Worm (Caenorhabditis elegans) whole organism, L3 larva: ENCODE data around the gene srw-117.
"Not testable (repeated sequence)": the region's sequence is repeated elsewhere in the genome, so short reads cannot be mapped to it uniquely, and the experiment has no call there.

Experiments used
- R02D3.7 ChIP-seq: fragments of 150-350 bp; optimal IDR thresholded peaks from 2 replicates; lab custom pipeline; 2014; ENCODE audit warnings: missing biosample characterization, missing genetic modification characterization
- ZK546.5 ChIP-seq: sonication (generic microtip); optimal IDR thresholded peaks from 2 replicates; lab custom pipeline; 2017; ENCODE audit warnings: missing biosample characterization, missing genetic modification characterization
- ceh-16 ChIP-seq: sonication (generic microtip); optimal IDR thresholded peaks from 2 replicates; lab custom pipeline; 2017; ENCODE audit warnings: missing biosample characterization, missing genetic modification characterization
- ceh-28 ChIP-seq: fragments of 150-350 bp; optimal IDR thresholded peaks from 2 replicates; lab custom pipeline; 2014; ENCODE audit warnings: missing biosample characterization, missing genetic modification reagents, missing genetic modification characterization
- ceh-82 ChIP-seq: fragments of 150-350 bp; optimal IDR thresholded peaks from 2 replicates; lab custom pipeline; 2014; ENCODE audit warnings: missing biosample characterization, missing genetic modification characterization
- ceh-9 ChIP-seq: sonication (generic microtip); optimal IDR thresholded peaks from 2 replicates; lab custom pipeline; 2018; ENCODE audit warnings: missing biosample characterization, missing genetic modification characterization
- daf-12 ChIP-seq: fragments of 150-350 bp; optimal IDR thresholded peaks from 2 replicates; lab custom pipeline; 2014; ENCODE audit warnings: missing biosample characterization, missing genetic modification reagents, missing genetic modification characterization
- elt-1 ChIP-seq: fragments of 150-350 bp; optimal IDR thresholded peaks from 2 replicates; lab custom pipeline; 2014; ENCODE audit warnings: missing biosample characterization, missing genetic modification characterization
- elt-2 ChIP-seq: sonication (generic microtip); optimal IDR thresholded peaks from 2 replicates; lab custom pipeline; 2016; ENCODE audit warnings: missing genetic modification reagents, mild to moderate bottlenecking, missing genetic modification characterization, missing compliant biosample characterization
- elt-3 ChIP-seq, 3 experiments: fragments of 150-350 bp in 1 of 3; sonication (generic microtip) in 2 of 3; optimal IDR thresholded peaks; 2 replicates in 2 of 3; 4 replicates in 1 of 3; lab custom pipeline; 2014 to 2017; ENCODE audit warnings: missing biosample characterization in 3 of 3, missing genetic modification characterization in 3 of 3
- eor-1 ChIP-seq, 2 experiments: fragments of 150-350 bp; optimal IDR thresholded peaks; 2 replicates each; lab custom pipeline; 2014 to 2018; ENCODE audit warnings: missing biosample characterization in 2 of 2, missing genetic modification characterization in 2 of 2
- fkh-10 ChIP-seq: sonication (generic microtip); optimal IDR thresholded peaks from 2 replicates; lab custom pipeline; 2017; ENCODE audit warnings: missing biosample characterization, missing genetic modification reagents, missing genetic modification characterization
- fkh-2 ChIP-seq: fragments of 150-350 bp; optimal IDR thresholded peaks from 2 replicates; lab custom pipeline; 2014; ENCODE audit warnings: missing biosample characterization, missing genetic modification reagents, missing genetic modification characterization
- fos-1 ChIP-seq: fragments of 150-350 bp; optimal IDR thresholded peaks from 2 replicates; lab custom pipeline; 2014; ENCODE audit warnings: missing biosample characterization, missing genetic modification characterization
- jun-1 ChIP-seq: fragments of 150-350 bp; optimal IDR thresholded peaks from 2 replicates; lab custom pipeline; 2014; ENCODE audit warnings: missing biosample characterization, missing genetic modification reagents, missing genetic modification characterization
- lin-15B ChIP-seq: fragments of 150-350 bp; optimal IDR thresholded peaks from 2 replicates; lab custom pipeline; 2014; ENCODE audit warnings: missing biosample characterization, missing genetic modification characterization
- lsy-12 ChIP-seq: sonication (generic microtip); optimal IDR thresholded peaks from 2 replicates; lab custom pipeline; 2016; ENCODE audit warnings: mild to moderate bottlenecking, missing genetic modification characterization, missing compliant biosample characterization
- mml-1 ChIP-seq: fragments of 150-350 bp; sonication (generic microtip); optimal IDR thresholded peaks from 3 replicates; lab custom pipeline; 2014; ENCODE audit warnings: missing biosample characterization, missing genetic modification characterization
- nfya-1 ChIP-seq: sonication (generic microtip); optimal IDR thresholded peaks from 2 replicates; lab custom pipeline; 2017; ENCODE audit warnings: missing genetic modification characterization, mild to moderate bottlenecking, missing compliant biosample characterization, antibody characterized with exemption, moderate library complexity; ENCODE audit not compliant: insufficient read depth
- nhr-11 ChIP-seq: fragments of 150-350 bp; optimal IDR thresholded peaks from 2 replicates; lab custom pipeline; 2014; ENCODE audit warnings: missing biosample characterization, missing genetic modification characterization
- nhr-12 ChIP-seq: fragments of 150-350 bp; optimal IDR thresholded peaks from 2 replicates; lab custom pipeline; 2014; ENCODE audit warnings: missing biosample characterization, missing genetic modification characterization
- nhr-23 ChIP-seq: fragments of 150-350 bp; optimal IDR thresholded peaks from 2 replicates; lab custom pipeline; 2014; ENCODE audit warnings: missing biosample characterization, missing genetic modification reagents, missing genetic modification characterization
- nhr-25 ChIP-seq: sonication (generic microtip); optimal IDR thresholded peaks from 2 replicates; lab custom pipeline; 2017; ENCODE audit warnings: missing biosample characterization, missing genetic modification characterization
- nhr-28 ChIP-seq: fragments of 150-350 bp; optimal IDR thresholded peaks from 2 replicates; lab custom pipeline; 2014; ENCODE audit warnings: missing biosample characterization, missing genetic modification characterization
- nhr-67 ChIP-seq: fragments of 150-350 bp; optimal IDR thresholded peaks from 2 replicates; lab custom pipeline; 2014; ENCODE audit warnings: missing biosample characterization, missing genetic modification characterization
- nhr-77 ChIP-seq: fragments of 150-350 bp; optimal IDR thresholded peaks from 2 replicates; lab custom pipeline; 2014; ENCODE audit warnings: missing biosample characterization, missing genetic modification characterization
- pha-4 ChIP-seq: fragments of 150-350 bp; optimal IDR thresholded peaks from 2 replicates; lab custom pipeline; 2014; ENCODE audit warnings: missing biosample characterization, missing genetic modification reagents, missing genetic modification characterization
- sea-2 ChIP-seq: fragments of 150-350 bp; sonication (generic microtip); optimal IDR thresholded peaks from 4 replicates; lab custom pipeline; 2014; ENCODE audit warnings: missing biosample characterization, missing genetic modification reagents, missing genetic modification characterization
- skn-1 ChIP-seq: fragments of 150-350 bp; optimal IDR thresholded peaks from 2 replicates; lab custom pipeline; 2014; ENCODE audit warnings: missing biosample characterization, missing genetic modification characterization
- snpc-4 ChIP-seq: fragments of 150-350 bp; optimal IDR thresholded peaks from 2 replicates; lab custom pipeline; 2014; ENCODE audit warnings: missing biosample characterization, missing genetic modification characterization
- tbx-2 ChIP-seq: sonication (generic microtip); optimal IDR thresholded peaks from 2 replicates; lab custom pipeline; 2016; ENCODE audit warnings: mild to moderate bottlenecking, missing genetic modification characterization, missing compliant biosample characterization
- unc-39 ChIP-seq: sonication (generic microtip); optimal IDR thresholded peaks from 4 replicates; lab custom pipeline; 2017; ENCODE audit warnings: missing biosample characterization, missing genetic modification characterization
- unc-62 ChIP-seq: fragments of 150-350 bp; sonication (generic microtip); optimal IDR thresholded peaks from 4 replicates; lab custom pipeline; 2014; ENCODE audit warnings: missing biosample characterization, missing genetic modification reagents, missing genetic modification characterization
- zag-1 ChIP-seq: fragments of 150-350 bp; optimal IDR thresholded peaks from 2 replicates; lab custom pipeline; 2014; ENCODE audit warnings: missing biosample characterization, missing genetic modification characterization
- ztf-11 ChIP-seq: fragments of 150-350 bp; optimal IDR thresholded peaks from 2 replicates; lab custom pipeline; 2014; ENCODE audit warnings: missing biosample characterization, missing genetic modification characterization
- ztf-4 ChIP-seq: fragments of 150-350 bp; optimal IDR thresholded peaks from 2 replicates; lab custom pipeline; 2014; ENCODE audit warnings: missing biosample characterization, missing genetic modification characterization

srw-117 gene

ce11 chrV:2960894-2961293 lies 22.4 kb downstream of the srw-117 start, which contains the start of gene srw-144:
Gene srw-144, minus strand, starts transcription at chrV:2960994.
- TF ChIP-seq zag-1 (tag; lab: Kevin White, UChicago) (no peak), eor-1 (tag; optimal IDR thresholded peaks at IDR 0.05; lab: Kevin White, UChicago) (no peak)

DNA sequence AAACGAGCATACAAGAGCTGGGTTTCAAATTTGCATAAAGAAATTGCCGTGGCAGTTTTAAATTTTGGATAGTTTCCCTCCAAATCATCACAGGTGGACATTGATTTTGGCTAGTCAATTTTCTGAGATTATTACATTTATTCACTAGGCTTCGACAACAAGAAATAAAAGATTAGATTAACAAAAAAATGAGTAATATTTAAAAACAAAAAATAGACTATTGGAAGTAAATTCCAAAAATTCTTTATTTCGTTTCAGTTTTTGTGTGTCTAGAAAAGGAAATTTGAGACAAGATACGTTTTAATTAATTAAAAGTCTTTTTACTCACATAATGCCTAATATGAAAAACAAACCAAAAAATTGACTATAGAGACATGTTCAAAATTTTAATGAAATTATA lies 25.0 kb downstream of the srw-117 start, which contains the start of gene srw-142:
TSS of gene srw-142 (minus strand) at position 101 of the 400 bp plus-strand sequence.
- TF ChIP-seq unc-62 (GFP tag; lab: Kevin White, UChicago) (no peak), ceh-16 (tag; lab: Kevin White, UChicago) (no peak), elt-1 (no peak), skn-1 (tag; lab: Kevin White, UChicago) (no peak), ZK546.5 (tag; lab: Kevin White, UChicago) (no peak), ztf-11 (tag; lab: Kevin White, UChicago) (no peak), nhr-28 (no peak), snpc-4 (tag; lab: Kevin White, UChicago) (no peak)

- not testable (repeated sequence) for TF ChIP-seq sea-2 (GFP tag; lab: Kevin White, UChicago); nhr-11; daf-12 (tag; lab: Kevin White, UChicago)
Observed at ce11 chrV:2955342-2955741, 27.9 kb downstream of the srw-117 start, which contains the start of gene srh-248. Gene srh-248, minus strand, starts transcription at chrV:2955442.

ce11 chrV:2952102-2952501 lies 31.1 kb downstream of the srw-117 start, which contains the start of gene srw-122:
Gene srw-122, minus strand, starts transcription at chrV:2952202.
- not testable (repeated sequence) for TF ChIP-seq ceh-9 (tag; lab: Kevin White, UChicago); fkh-10 (GFP tag; lab: Kevin White, UChicago); eor-1 (tag; optimal IDR thresholded peaks at IDR 0.05; lab: Kevin White, UChicago)

DNA sequence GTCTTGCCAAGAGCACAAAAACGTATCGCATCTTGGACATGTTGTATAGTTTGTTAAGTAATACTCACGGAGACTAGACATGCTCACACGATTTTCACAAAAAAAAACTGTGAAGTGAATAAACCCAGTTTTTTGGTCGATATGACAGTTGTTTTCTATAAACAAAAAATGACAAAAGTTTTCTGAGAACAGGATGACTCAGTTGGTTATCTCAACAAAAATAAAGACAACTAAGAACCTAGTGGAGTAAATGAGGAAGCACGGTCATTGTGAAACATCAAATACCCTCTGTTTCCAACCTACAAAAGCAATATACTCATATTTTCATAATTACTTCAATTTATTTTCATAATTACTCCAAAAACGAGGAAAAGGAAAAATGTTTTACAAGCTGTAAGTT lies 37.6 kb downstream of the srw-117 start, which contains the start of gene srh-87:
TSS of gene srh-87 (minus strand) at position 101 of the 400 bp plus-strand sequence.
- no peak for TF ChIP-seq ceh-9 (tag; lab: Kevin White, UChicago)
- no peak for TF ChIP-seq elt-1
- no peak for TF ChIP-seq elt-3 (tag; optimal IDR thresholded peaks at IDR 0.05; lab: Kevin White, UChicago)
- TF ChIP-seq nhr-12 = no peak
- TF ChIP-seq, all 47 proteins: peak for 0

- TF ChIP-seq mml-1 = no peak
- TF ChIP-seq R02D3.7 (tag; lab: Kevin White, UChicago) = no peak
- no peak for TF ChIP-seq unc-39 (tag; lab: Kevin White, UChicago)
- no peak for TF ChIP-seq jun-1 (tag; lab: Kevin White, UChicago)
Observed at ce11 chrV:2943859-2944258, 39.4 kb downstream of the srw-117 start, which contains the start of gene srw-137. Gene srw-137, minus strand, starts transcription at chrV:2943959.

DNA sequence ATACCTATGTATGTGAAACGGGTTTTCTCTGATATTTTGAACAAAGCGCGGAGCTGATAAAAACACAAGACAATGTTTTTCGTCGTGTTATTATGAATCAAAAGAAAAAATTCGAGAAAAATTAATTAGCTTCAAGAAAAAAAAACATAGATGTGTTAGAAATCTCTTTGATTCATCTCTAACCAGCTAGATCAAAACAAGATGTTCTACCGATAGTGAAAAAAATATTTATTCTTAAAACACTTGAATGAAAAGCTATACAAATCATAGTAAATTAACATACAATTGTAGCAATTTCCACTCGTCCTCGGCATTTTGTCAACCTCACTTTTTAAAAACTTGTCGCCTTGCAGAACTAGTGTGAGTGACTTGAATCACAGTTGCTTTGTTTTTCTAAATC lies 41.0 kb downstream of the srw-117 start:
- TF ChIP-seq elt-2 = no peak
- no peak for TF ChIP-seq fkh-2 (tag; lab: Kevin White, UChicago)
- no peak for TF ChIP-seq fos-1
- no peak for TF ChIP-seq ceh-9 (tag; lab: Kevin White, UChicago)
- no peak for TF ChIP-seq ztf-4 (tag; lab: Kevin White, UChicago)
- no peak for TF ChIP-seq ceh-82
- TF ChIP-seq lsy-12 (tag; lab: Kevin White, UChicago) = no peak
- no peak for TF ChIP-seq pha-4 (tag; lab: Kevin White, UChicago)
- TF ChIP-seq unc-62 (GFP tag; lab: Kevin White, UChicago) = no peak

DNA sequence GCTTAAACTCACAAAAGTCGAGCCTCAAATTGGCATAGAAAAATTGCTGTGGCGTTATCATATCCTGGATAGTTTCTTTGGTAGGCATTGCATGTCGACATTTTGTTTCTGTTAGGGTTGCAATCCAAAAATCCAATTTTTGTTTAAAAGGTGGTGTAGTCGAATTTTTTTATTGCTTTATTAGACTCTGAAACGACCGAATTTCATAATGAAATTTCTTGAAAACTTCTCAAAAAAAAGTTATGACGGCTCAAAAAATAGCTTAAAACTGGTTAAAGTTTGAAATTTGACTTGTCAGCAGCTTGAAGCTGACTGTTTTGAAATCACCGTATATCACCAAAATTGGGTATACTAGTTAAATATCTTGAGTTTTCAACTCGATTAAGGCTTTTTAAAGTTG lies 41.8 kb downstream of the srw-117 start, which contains the start of gene srw-143:
TSS of gene srw-143 (minus strand) at position 101 of the 400 bp plus-strand sequence.
- TF ChIP-seq ceh-82 (no peak), ceh-28 (tag; lab: Kevin White, UChicago) (no peak), elt-2 (no peak), nhr-25 (tag; lab: Kevin White, UChicago) (no peak), nhr-23 (no peak), nhr-77 (tag; lab: Kevin White, UChicago) (no peak), ztf-4 (tag; lab: Kevin White, UChicago) (no peak), unc-62 (GFP tag; lab: Kevin White, UChicago) (no peak), nfya-1 (tag; lab: Kevin White, UChicago) (no peak), lin-15B (tag; lab: Kevin White, UChicago) (no peak), ceh-9 (tag; lab: Kevin White, UChicago) (no peak), fkh-10 (GFP tag; lab: Kevin White, UChicago) (no peak), nhr-67 (tag; lab: Kevin White, UChicago) (no peak), tbx-2 (tag; lab: Kevin White, UChicago) (no peak), pha-4 (tag; lab: Kevin White, UChicago) (no peak)
